Worm (Caenorhabditis elegans): ENCODE results near the gene T24H7.2.

T24H7.2 gene

DNA sequence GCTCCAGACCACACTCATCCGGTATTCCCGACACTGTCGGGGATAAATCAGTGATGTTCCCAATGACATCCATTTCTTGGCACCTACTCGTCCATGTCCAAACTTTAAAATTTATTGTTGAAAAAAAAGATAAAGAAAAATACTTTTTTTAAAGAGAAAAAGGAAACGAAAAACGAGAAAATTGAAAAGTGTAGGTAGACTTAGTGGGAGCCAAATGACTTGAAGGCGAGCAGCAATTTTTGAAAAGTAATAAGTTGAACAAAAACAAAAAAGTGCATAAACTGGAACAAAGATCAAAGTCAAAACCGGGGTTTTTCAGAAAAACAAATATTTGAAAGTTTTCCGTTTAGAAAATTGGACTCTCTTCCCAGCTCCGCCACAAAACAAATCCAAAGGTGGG is 39.0 kb upstream of the T24H7.2 start, which contains the start of gene daf-37:
TSS of gene daf-37 (minus strand) at position 101 of the 400 bp plus-strand sequence.
- TF ChIP-seq pqm-1 (tag; optimal IDR thresholded peaks at IDR 0.05) (no peak), K02D7.2 (tag; optimal IDR thresholded peaks at IDR 0.05) (no peak), ceh-6 (GFP tag; optimal IDR thresholded peaks at IDR 0.05) (no peak), Y22D7AL.16 (tag; optimal IDR thresholded peaks at IDR 0.05) (no peak), nfya-1 (tag; optimal IDR thresholded peaks at IDR 0.05) (no peak), ceh-2 (tag; optimal IDR thresholded peaks at IDR 0.05) (no peak), syd-9 (tag; optimal IDR thresholded peaks at IDR 0.05) (no peak), che-1 (tag; optimal IDR thresholded peaks at IDR 0.05) (no peak), lin-11 (tag; optimal IDR thresholded peaks at IDR 0.05) (no peak), sox-4 (tag; optimal IDR thresholded peaks at IDR 0.05) (no peak), ceh-24 (tag; optimal IDR thresholded peaks at IDR 0.05) (no peak), ceh-48 (tag; optimal IDR thresholded peaks at IDR 0.05) (no peak), tbx-2 (tag; optimal IDR thresholded peaks at IDR 0.05) (no peak), npax-4 (tag; optimal IDR thresholded peaks at IDR 0.05) (no peak), C08G9.2 (tag; optimal IDR thresholded peaks at IDR 0.05) (no peak), ahr-1 (tag; optimal IDR thresholded peaks at IDR 0.05) (no peak), lim-6 (tag; optimal IDR thresholded peaks at IDR 0.05) (no peak)

- TF ChIP-seq zip-5 (tag; optimal IDR thresholded peaks at IDR 0.05) (no peak), F13H6.1 (tag; optimal IDR thresholded peaks at IDR 0.05) (no peak), eyg-1 (tag; optimal IDR thresholded peaks at IDR 0.05) (no peak), Y22D7AL.16 (tag; optimal IDR thresholded peaks at IDR 0.05) (no peak), hlh-15 (tag; optimal IDR thresholded peaks at IDR 0.05) (no peak), che-1 (tag; optimal IDR thresholded peaks at IDR 0.05) (no peak), K02D7.2 (tag; optimal IDR thresholded peaks at IDR 0.05) (no peak), ztf-16 (tag; optimal IDR thresholded peaks at IDR 0.05) (no peak), fax-1 (tag; optimal IDR thresholded peaks at IDR 0.05) (no peak), K09A11.1 (tag; optimal IDR thresholded peaks at IDR 0.05; ENCODE audit: insufficient read depth) (no peak), npax-4 (tag; optimal IDR thresholded peaks at IDR 0.05) (no peak), unc-42 (tag; optimal IDR thresholded peaks at IDR 0.05) (no peak), T23F11.4 (GFP tag; optimal IDR thresholded peaks at IDR 0.05) (no peak), ceh-45 (GFP tag; IDR thresholded peaks at IDR 0.05) (no peak), ahr-1 (tag; optimal IDR thresholded peaks at IDR 0.05) (no peak)
These were observed 27.8 kb upstream of the T24H7.2 start, which contains the start of gene mks-2 for ce11 chrII:6219346-6219745. Gene mks-2 (minus strand): TSS chrII:6219446.

DNA sequence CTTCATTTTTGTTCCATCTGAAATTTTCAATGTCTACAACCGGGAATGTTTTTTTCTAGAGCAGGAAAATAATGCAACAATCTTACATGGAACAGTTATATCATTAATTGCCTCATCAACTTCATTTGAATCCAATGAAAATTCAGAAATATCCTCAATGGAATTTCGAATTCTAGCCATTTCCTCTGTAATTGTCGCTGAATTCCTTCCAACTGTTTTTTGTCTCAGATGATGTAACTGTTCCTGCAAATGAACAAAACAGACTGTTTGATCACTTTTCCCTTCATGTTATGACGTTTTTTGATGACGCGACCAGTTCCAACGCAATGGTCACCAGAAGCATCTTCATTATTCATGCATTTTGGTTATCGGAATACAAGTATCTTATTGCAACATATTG is 25.6 kb upstream of the T24H7.2 start:
- TF ChIP-seq ceh-22 (tag; optimal IDR thresholded peaks at IDR 0.05) (no peak), T23F11.4 (GFP tag; optimal IDR thresholded peaks at IDR 0.05) (no peak), elt-2 (tag; optimal IDR thresholded peaks at IDR 0.05) (no peak), ref-2 (tag; optimal IDR thresholded peaks at IDR 0.05) (no peak), elt-4 (tag; optimal IDR thresholded peaks at IDR 0.05) (no peak), ceh-31 (tag; optimal IDR thresholded peaks at IDR 0.05) (no peak), ama-1 (optimal IDR thresholded peaks at IDR 0.05) (no peak), sox-2 (GFP tag; IDR thresholded peaks at IDR 0.05) (no peak), fax-1 (tag; optimal IDR thresholded peaks at IDR 0.05) (no peak), fkh-10 (GFP tag; optimal IDR thresholded peaks at IDR 0.05) (no peak), pha-4 (tag; optimal IDR thresholded peaks at IDR 0.05) (no peak), pqm-1 (tag; optimal IDR thresholded peaks at IDR 0.05) (no peak), fkh-6 (tag; optimal IDR thresholded peaks at IDR 0.05) (no peak), tbx-2 (tag; optimal IDR thresholded peaks at IDR 0.05) (no peak), unc-55 (GFP tag; optimal IDR thresholded peaks at IDR 0.05) (no peak), odd-2 (tag; optimal IDR thresholded peaks at IDR 0.05) (no peak)

DNA sequence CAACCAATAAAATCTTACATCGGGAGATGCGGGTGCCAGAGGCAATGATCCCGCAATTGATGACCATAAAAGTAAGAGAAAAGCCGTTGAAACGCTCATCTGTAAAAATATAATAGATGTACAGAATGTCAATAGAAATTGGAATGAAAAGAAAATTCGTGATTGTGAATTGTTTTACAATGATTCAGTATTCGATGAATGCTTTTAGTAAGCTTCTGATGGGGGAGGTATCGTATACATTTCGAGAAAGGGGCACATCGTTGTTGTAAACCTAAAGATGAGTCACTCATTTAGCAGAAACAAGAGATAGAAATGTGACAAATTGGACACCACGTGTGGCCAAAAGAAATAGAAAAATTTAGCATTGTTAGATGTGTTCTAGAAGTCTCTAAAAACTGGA is 24.6 kb upstream of the T24H7.2 start, which contains the start of gene C30B5.6:
TSS of gene C30B5.6 (minus strand) at position 101 of the 400 bp plus-strand sequence.
- TF ChIP-seq T23F11.4 (GFP tag; optimal IDR thresholded peaks at IDR 0.05) (no peak), F13H6.1 (tag; optimal IDR thresholded peaks at IDR 0.05) (no peak), ceh-48 (tag; optimal IDR thresholded peaks at IDR 0.05) (no peak), rnt-1 (tag; optimal IDR thresholded peaks at IDR 0.05) (no peak), ref-2 (tag; optimal IDR thresholded peaks at IDR 0.05) (no peak), K02D7.2 (tag; optimal IDR thresholded peaks at IDR 0.05) (no peak), ceh-6 (GFP tag; optimal IDR thresholded peaks at IDR 0.05) (no peak), hlh-15 (tag; optimal IDR thresholded peaks at IDR 0.05) (no peak), fax-1 (tag; optimal IDR thresholded peaks at IDR 0.05) (no peak), Y22D7AL.16 (tag; optimal IDR thresholded peaks at IDR 0.05) (no peak), madf-2 (tag; optimal IDR thresholded peaks at IDR 0.05) (no peak), unc-42 (tag; optimal IDR thresholded peaks at IDR 0.05) (no peak)
